Worm (Caenorhabditis elegans) whole organism, L3 larva: ENCODE measurements around the gene K10C2.6.
A peak's percentile ranks its signal among the peaks of the same experiment; 100 is the strongest.

Experiments
- R02D3.7 ChIP-seq: fragments of 150-350 bp; optimal IDR thresholded peaks from 2 replicates; lab custom pipeline; 2014; ENCODE audit warnings: missing biosample characterization, missing genetic modification characterization
- ama-1 ChIP-seq: fragments of 150-350 bp; optimal IDR thresholded peaks from 2 replicates; lab custom pipeline; 2018
- ceh-16 ChIP-seq: sonication (generic microtip); optimal IDR thresholded peaks from 2 replicates; lab custom pipeline; 2017; ENCODE audit warnings: missing biosample characterization, missing genetic modification characterization
- ceh-28 ChIP-seq: fragments of 150-350 bp; optimal IDR thresholded peaks from 2 replicates; lab custom pipeline; 2014; ENCODE audit warnings: missing biosample characterization, missing genetic modification reagents, missing genetic modification characterization
- daf-12 ChIP-seq: fragments of 150-350 bp; optimal IDR thresholded peaks from 2 replicates; lab custom pipeline; 2014; ENCODE audit warnings: missing biosample characterization, missing genetic modification reagents, missing genetic modification characterization
- egl-27 ChIP-seq: sonication (generic microtip); optimal IDR thresholded peaks from 4 replicates; lab custom pipeline; 2017; ENCODE audit warnings: missing biosample characterization, missing genetic modification reagents, missing genetic modification characterization
- egl-5 ChIP-seq: fragments of 150-350 bp; optimal IDR thresholded peaks from 2 replicates; lab custom pipeline; 2017; ENCODE audit warnings: missing biosample characterization, missing genetic modification reagents, missing genetic modification characterization, inconsistent platforms
- elt-2 ChIP-seq: sonication (generic microtip); optimal IDR thresholded peaks from 2 replicates; lab custom pipeline; 2016; ENCODE audit warnings: missing genetic modification reagents, mild to moderate bottlenecking, missing genetic modification characterization, missing compliant biosample characterization
- eor-1 ChIP-seq, 2 experiments: fragments of 150-350 bp; optimal IDR thresholded peaks; 2 replicates each; lab custom pipeline; 2014 to 2018; ENCODE audit warnings: missing biosample characterization in 2 of 2, missing genetic modification characterization in 2 of 2
- fkh-2 ChIP-seq: fragments of 150-350 bp; optimal IDR thresholded peaks from 2 replicates; lab custom pipeline; 2014; ENCODE audit warnings: missing biosample characterization, missing genetic modification reagents, missing genetic modification characterization
- fos-1 ChIP-seq: fragments of 150-350 bp; optimal IDR thresholded peaks from 2 replicates; lab custom pipeline; 2014; ENCODE audit warnings: missing biosample characterization, missing genetic modification characterization
- hmg-11 ChIP-seq: sonication (generic microtip); optimal IDR thresholded peaks from 2 replicates; lab custom pipeline; 2016; ENCODE audit warnings: missing genetic modification characterization, missing compliant biosample characterization
- jun-1 ChIP-seq: fragments of 150-350 bp; optimal IDR thresholded peaks from 2 replicates; lab custom pipeline; 2014; ENCODE audit warnings: missing biosample characterization, missing genetic modification reagents, missing genetic modification characterization
- lin-39 ChIP-seq: fragments of 150-350 bp; optimal IDR thresholded peaks from 2 replicates; lab custom pipeline; 2018; ENCODE audit warnings: missing biosample characterization, missing genetic modification reagents, missing genetic modification characterization
- lsy-12 ChIP-seq: sonication (generic microtip); optimal IDR thresholded peaks from 2 replicates; lab custom pipeline; 2016; ENCODE audit warnings: mild to moderate bottlenecking, missing genetic modification characterization, missing compliant biosample characterization
- mdl-1 ChIP-seq: fragments of 150-350 bp; optimal IDR thresholded peaks from 2 replicates; lab custom pipeline; 2014; ENCODE audit warnings: missing biosample characterization, missing genetic modification characterization
- nhr-11 ChIP-seq: fragments of 150-350 bp; optimal IDR thresholded peaks from 2 replicates; lab custom pipeline; 2014; ENCODE audit warnings: missing biosample characterization, missing genetic modification characterization
- nhr-12 ChIP-seq: fragments of 150-350 bp; optimal IDR thresholded peaks from 2 replicates; lab custom pipeline; 2014; ENCODE audit warnings: missing biosample characterization, missing genetic modification characterization
- nhr-25 ChIP-seq: sonication (generic microtip); optimal IDR thresholded peaks from 2 replicates; lab custom pipeline; 2017; ENCODE audit warnings: missing biosample characterization, missing genetic modification characterization
- nhr-43 ChIP-seq: sonication (generic microtip); optimal IDR thresholded peaks from 2 replicates; lab custom pipeline; 2016; ENCODE audit warnings: mild to moderate bottlenecking, missing genetic modification characterization, missing compliant biosample characterization; ENCODE audit not compliant: poor library complexity, severe bottlenecking
- nhr-76 ChIP-seq: fragments of 150-350 bp; sonication (generic microtip); optimal IDR thresholded peaks from 5 replicates; lab custom pipeline; 2014; ENCODE audit warnings: missing biosample characterization, missing genetic modification characterization
- nhr-77 ChIP-seq: fragments of 150-350 bp; optimal IDR thresholded peaks from 2 replicates; lab custom pipeline; 2014; ENCODE audit warnings: missing biosample characterization, missing genetic modification characterization
- pqm-1 ChIP-seq: fragments of 150-350 bp; optimal IDR thresholded peaks from 2 replicates; lab custom pipeline; 2017; ENCODE audit warnings: missing biosample characterization, missing genetic modification characterization, inconsistent platforms
- sea-2 ChIP-seq: fragments of 150-350 bp; sonication (generic microtip); optimal IDR thresholded peaks from 4 replicates; lab custom pipeline; 2014; ENCODE audit warnings: missing biosample characterization, missing genetic modification reagents, missing genetic modification characterization
- snpc-4 ChIP-seq: fragments of 150-350 bp; optimal IDR thresholded peaks from 2 replicates; lab custom pipeline; 2014; ENCODE audit warnings: missing biosample characterization, missing genetic modification characterization
- tbx-2 ChIP-seq: sonication (generic microtip); optimal IDR thresholded peaks from 2 replicates; lab custom pipeline; 2016; ENCODE audit warnings: mild to moderate bottlenecking, missing genetic modification characterization, missing compliant biosample characterization
- unc-39 ChIP-seq: sonication (generic microtip); optimal IDR thresholded peaks from 4 replicates; lab custom pipeline; 2017; ENCODE audit warnings: missing biosample characterization, missing genetic modification characterization
- unc-62 ChIP-seq: fragments of 150-350 bp; sonication (generic microtip); optimal IDR thresholded peaks from 4 replicates; lab custom pipeline; 2014; ENCODE audit warnings: missing biosample characterization, missing genetic modification reagents, missing genetic modification characterization
- zag-1 ChIP-seq: fragments of 150-350 bp; optimal IDR thresholded peaks from 2 replicates; lab custom pipeline; 2014; ENCODE audit warnings: missing biosample characterization, missing genetic modification characterization
- ztf-11 ChIP-seq: fragments of 150-350 bp; optimal IDR thresholded peaks from 2 replicates; lab custom pipeline; 2014; ENCODE audit warnings: missing biosample characterization, missing genetic modification characterization
- ztf-4 ChIP-seq: fragments of 150-350 bp; optimal IDR thresholded peaks from 2 replicates; lab custom pipeline; 2014; ENCODE audit warnings: missing biosample characterization, missing genetic modification characterization

Gene K10C2.6

DNA sequence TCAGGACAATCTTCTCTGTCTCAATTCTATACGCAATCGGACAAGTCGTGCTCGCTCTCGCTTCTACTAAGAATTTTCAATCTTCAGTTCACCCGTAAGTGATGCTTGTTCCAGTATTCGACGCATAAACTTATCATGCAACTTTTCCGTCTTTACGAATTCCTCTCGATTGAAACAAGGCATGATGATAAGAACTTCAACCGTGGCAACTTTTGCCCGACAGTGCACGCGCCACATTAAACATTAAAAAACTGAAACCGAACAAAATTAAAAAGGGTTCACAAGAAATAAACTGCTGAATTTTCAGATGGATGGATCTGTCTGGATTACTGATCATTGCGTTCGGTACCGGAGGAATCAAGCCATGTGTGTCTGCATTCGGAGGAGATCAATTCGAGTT lies 7.2 kb downstream of the K10C2.6 start:
- no peak for TF ChIP-seq fkh-2 (tag; lab: Kevin White, UChicago)
- TF ChIP-seq ama-1 = no peak

DNA sequence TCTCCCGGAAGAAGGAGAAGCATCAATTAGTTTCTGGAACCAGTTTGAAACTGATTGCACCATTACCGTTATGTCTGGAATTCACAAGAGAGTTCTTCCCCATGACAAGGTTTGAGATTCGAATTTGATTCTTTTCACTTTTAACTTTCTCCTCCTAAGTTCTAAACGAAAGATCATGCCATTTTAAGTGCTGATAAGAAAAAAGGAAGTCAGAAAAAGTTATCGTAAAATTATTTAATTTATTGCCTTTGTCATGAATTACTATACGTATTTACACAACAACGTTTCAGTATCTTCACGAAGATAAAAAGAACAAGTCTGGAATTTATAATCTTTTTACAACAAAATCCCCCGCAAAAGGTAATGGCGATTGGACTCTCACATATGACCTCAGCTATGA lies 8.9 kb downstream of the K10C2.6 start:
- TF ChIP-seq mdl-1 (no peak), zag-1 (no peak), fkh-2 (tag; lab: Kevin White, UChicago) (no peak), tbx-2 (tag; lab: Kevin White, UChicago) (no peak), daf-12 (no peak), egl-5 (tag; lab: Kevin White, UChicago) (no peak), fos-1 (tag; lab: Kevin White, UChicago) (no peak), jun-1 (tag; lab: Kevin White, UChicago) (no peak), nhr-12 (no peak), pqm-1 (tag; lab: Kevin White, UChicago) (peak; percentile 70), nhr-11 (tag; lab: Kevin White, UChicago) (no peak), unc-62 (no peak), ceh-28 (no peak), elt-2 (tag; lab: Kevin White, UChicago) (peak; percentile 53)
- TF ChIP-seq, all 47 proteins: peak for 2

DNA sequence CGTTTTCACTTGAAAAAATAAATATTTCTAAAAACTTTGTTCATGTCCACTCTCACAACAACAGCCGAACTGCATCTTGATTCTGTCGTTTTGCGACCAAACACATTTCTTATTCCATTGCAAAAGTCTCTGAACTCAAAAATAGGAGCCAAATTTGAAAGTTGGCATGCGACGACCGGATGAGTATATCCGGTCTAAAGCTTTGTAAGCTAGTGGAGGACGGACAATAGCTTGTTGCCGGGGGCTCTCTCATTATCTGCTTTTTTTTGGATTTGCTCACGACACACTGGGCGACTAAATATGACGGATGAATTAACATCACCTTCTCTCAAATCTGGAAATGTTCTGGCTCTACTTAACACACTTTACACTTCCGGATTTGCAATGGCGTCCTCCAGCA lies 10.5 kb downstream of the K10C2.6 start, which contains the start of gene K04E7.1:
K04E7.1 (plus strand) TSS at position 301 of the 400 bp plus-strand sequence.
- TF ChIP-seq elt-2 (tag; lab: Kevin White, UChicago) = no peak
- TF ChIP-seq lsy-12 (tag; lab: Kevin White, UChicago) = no peak
- TF ChIP-seq pqm-1 (tag; lab: Kevin White, UChicago) = no peak
- no peak for TF ChIP-seq R02D3.7 (tag; lab: Kevin White, UChicago)
- no peak for TF ChIP-seq snpc-4 (tag; lab: Kevin White, UChicago)
- TF ChIP-seq nhr-77 (tag; lab: Kevin White, UChicago) = no peak
- TF ChIP-seq tbx-2 (tag; lab: Kevin White, UChicago) = no peak
- TF ChIP-seq unc-62 = no peak
- TF ChIP-seq hmg-11 (tag; lab: Kevin White, UChicago) = no peak
- no peak for TF ChIP-seq ceh-16
- TF ChIP-seq lin-39 (tag; lab: Kevin White, UChicago) = no peak
- no peak for TF ChIP-seq nhr-11 (tag; lab: Kevin White, UChicago)

DNA sequence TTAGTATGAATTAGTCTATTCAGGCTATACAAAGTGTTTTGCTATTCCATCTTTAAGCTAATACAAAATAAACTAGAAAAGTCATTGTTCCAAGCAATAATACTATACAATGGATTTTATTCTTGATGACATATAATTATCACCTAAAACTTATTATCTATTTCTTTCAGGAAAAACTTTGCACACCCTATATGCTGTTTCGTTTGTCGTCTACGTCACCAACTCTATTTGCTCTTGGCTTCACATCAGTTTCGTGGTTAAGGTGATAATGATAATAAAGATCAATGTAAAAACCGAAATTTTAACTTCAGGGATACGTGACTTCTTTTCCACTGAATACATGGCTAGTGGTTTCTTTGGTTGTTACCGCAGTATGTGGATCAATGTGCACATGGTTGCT lies 11.2 kb downstream of the K10C2.6 start:
- TF ChIP-seq nhr-43 (tag; lab: Kevin White, UChicago) (no peak), eor-1 (tag; optimal IDR thresholded peaks at IDR 0.05; lab: Kevin White, UChicago) (no peak), ztf-11 (no peak), unc-39 (tag; lab: Kevin White, UChicago) (no peak), pqm-1 (tag; lab: Kevin White, UChicago) (peak; percentile 33), sea-2 (no peak), ztf-4 (tag; lab: Kevin White, UChicago) (no peak), elt-2 (tag; lab: Kevin White, UChicago) (peak; percentile 29), nhr-25 (tag; lab: Kevin White, UChicago) (no peak)

DNA sequence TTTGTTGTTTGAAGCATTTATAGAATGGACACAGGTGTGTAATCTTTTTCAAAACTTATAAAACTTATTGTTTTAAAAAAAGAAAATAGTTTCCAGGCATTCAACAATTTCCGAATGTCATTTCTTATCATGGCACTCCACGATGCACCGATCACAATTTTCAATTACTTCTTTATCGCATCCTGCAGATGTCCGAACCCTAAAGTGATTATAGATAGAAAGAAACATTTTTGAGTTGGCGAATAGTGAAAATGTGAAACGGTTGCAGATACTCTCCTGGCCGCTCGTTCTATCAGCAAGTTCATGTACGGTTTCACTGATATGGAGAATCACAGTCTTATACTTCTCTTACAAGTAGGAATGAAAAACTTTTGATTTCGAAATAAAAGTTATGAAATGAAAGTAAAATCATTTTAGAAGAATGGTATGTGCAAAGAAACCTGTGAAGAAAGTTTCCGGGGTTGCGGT lies 11.8 kb downstream of the K10C2.6 start, which contains the start of gene C15B12.2:
C15B12.2 (plus strand) TSS at position 418 of the 468 bp plus-strand sequence.
- TF ChIP-seq unc-62 (no peak), elt-2 (tag; lab: Kevin White, UChicago) (peak; percentile 82)

DNA sequence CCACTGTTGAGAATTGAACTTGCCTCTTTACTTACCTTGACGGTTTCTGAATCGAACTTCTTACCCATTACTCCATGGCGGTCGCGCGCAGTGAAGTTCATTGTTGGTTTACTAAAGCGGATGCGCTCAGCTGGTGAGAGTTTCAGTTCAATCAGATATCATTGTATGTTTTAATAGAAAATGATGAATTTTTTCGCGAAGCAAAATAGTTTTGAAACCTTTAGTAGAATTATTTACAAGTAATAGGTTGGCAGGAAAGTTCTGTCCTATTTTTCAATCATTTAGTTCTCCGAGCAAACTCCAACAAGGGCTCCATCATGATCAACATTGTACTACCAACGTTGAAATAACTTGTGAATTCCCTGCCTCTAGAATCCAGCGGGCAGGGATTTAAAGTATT lies 16.2 kb downstream of the K10C2.6 start, which contains the start of gene C15B12.3:
C15B12.3 (minus strand) TSS at position 101 of the 400 bp plus-strand sequence.
- TF ChIP-seq mdl-1 (no peak), hmg-11 (tag; lab: Kevin White, UChicago) (no peak), ceh-16 (no peak), ceh-28 (no peak), pqm-1 (tag; lab: Kevin White, UChicago) (no peak), nhr-76 (no peak), R02D3.7 (tag; lab: Kevin White, UChicago) (no peak), lin-39 (tag; lab: Kevin White, UChicago) (no peak), egl-27 (tag; lab: Kevin White, UChicago) (no peak)
- TF ChIP-seq, all 47 proteins: peak for 0
